Fruit fly (Drosophila melanogaster): Measurements from ENCODE around the gene TTLL4B.
A peak's percentile ranks its signal among the peaks of the same experiment; 100 is the strongest.

Gene TTLL4B

DNA sequence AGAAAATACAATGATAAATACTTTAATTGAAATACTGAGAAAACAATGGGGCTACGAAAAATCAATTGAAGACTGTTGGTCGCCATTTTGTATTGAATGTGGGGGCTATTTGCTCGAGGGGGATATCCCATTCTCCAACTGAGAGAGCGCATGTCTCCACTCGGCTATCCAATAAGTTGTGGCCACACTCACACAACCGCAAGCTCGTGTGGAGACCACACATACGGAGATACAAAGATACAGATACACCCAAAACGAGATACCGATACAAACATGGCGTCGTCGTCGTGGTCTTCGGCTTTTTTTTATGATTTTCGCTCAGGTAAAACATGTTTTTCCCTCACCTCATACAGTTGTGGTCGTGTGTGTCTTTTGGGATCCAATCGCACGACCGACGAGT, 27.2 kb upstream of the TTLL4B start:
- TF ChIP-seq GATAd (GFP tag; optimal IDR thresholded peaks at IDR 0.05) (no peak), sv (GFP tag; optimal IDR thresholded peaks at IDR 0.05) (no peak), tai (GFP tag; optimal IDR thresholded peaks at IDR 0.05) (no peak), HLH106 (tag; optimal IDR thresholded peaks at IDR 0.05) (no peak), CG9705 (GFP tag; optimal IDR thresholded peaks at IDR 0.05) (no peak), ey (GFP tag; optimal IDR thresholded peaks at IDR 0.05) (no peak), brk (GFP tag; optimal IDR thresholded peaks at IDR 0.05) (no peak), woc (GFP tag; optimal IDR thresholded peaks at IDR 0.05) (no peak), dl (GFP tag; optimal IDR thresholded peaks at IDR 0.05; ENCODE audit: insufficient read depth in 1 of 2, partially characterized antibody in 2 of 2) (peak in 1 of 2 experiments; percentile 12), Dif (GFP tag; optimal IDR thresholded peaks at IDR 0.05; ENCODE audit: partially characterized antibody) (peak; percentile 24), sage (GFP tag; optimal IDR thresholded peaks at IDR 0.05) (no peak), foxo (GFP tag; optimal IDR thresholded peaks at IDR 0.05) (no peak), Rel (GFP tag; optimal IDR thresholded peaks at IDR 0.05) (no peak), Rel (tag; optimal IDR thresholded peaks at IDR 0.05) (peak; percentile 78), h (GFP tag; optimal IDR thresholded peaks at IDR 0.05) (no peak), Jra (GFP tag; optimal IDR thresholded peaks at IDR 0.05) (no peak), dsf (GFP tag; optimal IDR thresholded peaks at IDR 0.05; ENCODE audit: borderline replicate concordance) (no peak), dmrt93B (GFP tag; optimal IDR thresholded peaks at IDR 0.05) (no peak)

DNA sequence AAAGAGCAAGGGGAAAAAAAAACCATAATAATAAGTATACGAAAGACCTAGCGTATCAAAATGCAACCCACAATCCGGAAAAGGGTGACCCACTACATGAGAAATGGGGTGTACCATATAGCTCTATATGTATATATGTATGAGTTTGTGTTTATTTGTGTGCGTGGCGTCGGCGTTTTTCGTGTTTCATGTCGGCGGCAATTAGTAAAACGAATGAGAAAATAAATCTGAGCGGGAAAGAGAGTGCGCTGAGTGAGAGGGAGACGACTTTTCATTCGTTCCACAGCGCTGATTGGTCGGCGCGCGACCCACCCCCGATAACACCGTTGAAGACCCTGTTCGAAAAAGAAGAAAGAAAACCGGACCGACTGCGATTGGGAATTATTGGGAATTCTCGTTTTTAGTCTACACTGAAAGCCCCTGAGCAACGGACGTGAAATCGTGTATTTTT, 26.0 kb upstream of the TTLL4B start, which contains the start of gene slp2:
slp2 (plus strand) TSS at position 401 of the 451 bp plus-strand sequence.
- TF ChIP-seq fru (GFP tag; optimal IDR thresholded peaks at IDR 0.05) (no peak), lola (GFP tag; optimal IDR thresholded peaks at IDR 0.05) (no peak), h (GFP tag; optimal IDR thresholded peaks at IDR 0.05) (no peak), foxo (GFP tag; optimal IDR thresholded peaks at IDR 0.05) (no peak), Sp1 (GFP tag; optimal IDR thresholded peaks at IDR 0.05) (no peak), pan (optimal IDR thresholded peaks at IDR 0.05) (no peak)

DNA sequence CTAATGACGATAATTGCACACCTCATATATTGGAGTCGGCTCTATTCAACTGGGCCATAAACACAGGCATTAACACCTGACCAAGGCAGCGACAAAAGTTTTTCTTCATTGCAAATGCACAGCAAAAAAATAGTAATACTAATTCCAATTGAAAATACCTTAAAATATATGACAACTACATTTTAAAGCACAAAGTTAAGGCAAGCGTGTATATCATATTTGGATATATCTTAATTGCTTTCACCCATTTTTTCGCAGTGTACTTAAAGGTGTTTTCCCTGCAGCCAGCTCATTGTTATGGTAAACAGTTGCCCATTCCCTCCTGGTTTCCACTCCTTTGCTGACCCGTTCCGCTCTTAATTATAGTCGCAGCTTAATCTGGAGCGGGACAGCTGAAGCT, 21.5 kb upstream of the TTLL4B start:
- TF ChIP-seq dl (GFP tag; optimal IDR thresholded peaks at IDR 0.05; ENCODE audit: insufficient read depth in 1 of 2, partially characterized antibody in 2 of 2) (no peak), Abd-B (GFP tag; optimal IDR thresholded peaks at IDR 0.05) (no peak), dmrt93B (GFP tag; optimal IDR thresholded peaks at IDR 0.05) (no peak), fru (GFP tag; optimal IDR thresholded peaks at IDR 0.05) (peak; percentile 1)

DNA sequence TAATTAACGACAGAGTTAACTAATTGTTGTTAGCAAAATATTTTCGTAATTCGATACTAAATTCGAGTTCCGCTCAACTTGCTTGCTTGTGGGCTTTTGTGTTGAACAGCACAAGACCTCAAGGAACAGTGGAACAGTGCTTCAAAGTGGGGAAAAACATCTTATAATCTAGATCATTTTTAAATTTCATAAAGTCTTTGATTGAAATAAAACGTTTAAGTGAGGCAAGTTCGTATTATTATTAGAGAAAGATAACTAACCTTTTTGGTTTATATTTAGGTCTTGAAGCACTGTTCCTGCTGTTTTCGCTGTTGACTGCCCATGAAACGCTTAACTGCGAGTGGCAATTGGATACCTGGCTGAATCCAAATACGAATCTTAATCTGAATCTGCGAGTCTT, 18.3 kb upstream of the TTLL4B start:
- TF ChIP-seq brk (GFP tag; optimal IDR thresholded peaks at IDR 0.05) (peak; percentile 10), Sp1 (GFP tag; optimal IDR thresholded peaks at IDR 0.05) (peak; percentile 38), pan (optimal IDR thresholded peaks at IDR 0.05) (no peak), h (GFP tag; optimal IDR thresholded peaks at IDR 0.05) (no peak), Hr78 (GFP tag; optimal IDR thresholded peaks at IDR 0.05) (no peak), tai (GFP tag; optimal IDR thresholded peaks at IDR 0.05) (peak; percentile 20), HLH106 (tag; optimal IDR thresholded peaks at IDR 0.05) (no peak), Abd-B (GFP tag; optimal IDR thresholded peaks at IDR 0.05) (no peak), Vsx2 (GFP tag; optimal IDR thresholded peaks at IDR 0.05; ENCODE audit: partially characterized antibody) (no peak), psq (GFP tag; optimal IDR thresholded peaks at IDR 0.05) (peak; percentile 43), br (GFP tag; optimal IDR thresholded peaks at IDR 0.05) (peak; percentile 45), dsf (GFP tag; optimal IDR thresholded peaks at IDR 0.05; ENCODE audit: borderline replicate concordance) (no peak), GATAd (GFP tag; optimal IDR thresholded peaks at IDR 0.05) (no peak), dmrt93B (GFP tag; optimal IDR thresholded peaks at IDR 0.05) (no peak), sage (GFP tag; optimal IDR thresholded peaks at IDR 0.05) (no peak), CG32264 (GFP tag; optimal IDR thresholded peaks at IDR 0.05) (no peak), sv (GFP tag; optimal IDR thresholded peaks at IDR 0.05) (no peak), Mio (GFP tag; optimal IDR thresholded peaks at IDR 0.05) (no peak), Hr83 (GFP tag; optimal IDR thresholded peaks at IDR 0.05; ENCODE audit: poor library complexity, severe bottlenecking) (no peak), Dfd (GFP tag; optimal IDR thresholded peaks at IDR 0.05) (no peak), dl (GFP tag; optimal IDR thresholded peaks at IDR 0.05; ENCODE audit: insufficient read depth in 1 of 2, partially characterized antibody in 2 of 2) (no peak), lola (GFP tag; optimal IDR thresholded peaks at IDR 0.05) (no peak), ey (GFP tag; optimal IDR thresholded peaks at IDR 0.05) (peak; percentile 59), OdsH (GFP tag; optimal IDR thresholded peaks at IDR 0.05) (peak; percentile 61), Dif (GFP tag; optimal IDR thresholded peaks at IDR 0.05; ENCODE audit: partially characterized antibody) (no peak), Hnf4 (GFP tag; optimal IDR thresholded peaks at IDR 0.05) (peak; percentile 59), usp (GFP tag; optimal IDR thresholded peaks at IDR 0.05) (no peak), CrebA (GFP tag; optimal IDR thresholded peaks at IDR 0.05; ENCODE audit: borderline replicate concordance) (no peak), Rel (GFP tag; optimal IDR thresholded peaks at IDR 0.05) (no peak), Rel (tag; optimal IDR thresholded peaks at IDR 0.05) (no peak), CG9705 (GFP tag; optimal IDR thresholded peaks at IDR 0.05) (no peak), woc (GFP tag; optimal IDR thresholded peaks at IDR 0.05) (no peak), jim (GFP tag; optimal IDR thresholded peaks at IDR 0.05) (no peak), foxo (GFP tag; optimal IDR thresholded peaks at IDR 0.05) (no peak), Jra (GFP tag; optimal IDR thresholded peaks at IDR 0.05) (no peak), rgr (GFP tag; optimal IDR thresholded peaks at IDR 0.05) (peak; percentile 53), N (GFP tag; optimal IDR thresholded peaks at IDR 0.05) (no peak), Myc (optimal IDR thresholded peaks at IDR 0.05) (no peak), fru (GFP tag; optimal IDR thresholded peaks at IDR 0.05) (no peak)

Data from whole organism, wandering third instar larva.